Fruit fly (Drosophila melanogaster) ovary, adult (tissue): ENCODE measurements around the gene AsnRS.

Experiments
- CG17801 ChIP-seq: fragments of 200-800 bp; optimal IDR thresholded peaks from 2 replicates; lab custom pipeline; 2019; ENCODE audit warnings: missing biosample characterization, mild to moderate bottlenecking, missing genetic modification characterization, moderate library complexity; ENCODE audit not compliant: partially characterized antibody

The AsnRS gene

DNA sequence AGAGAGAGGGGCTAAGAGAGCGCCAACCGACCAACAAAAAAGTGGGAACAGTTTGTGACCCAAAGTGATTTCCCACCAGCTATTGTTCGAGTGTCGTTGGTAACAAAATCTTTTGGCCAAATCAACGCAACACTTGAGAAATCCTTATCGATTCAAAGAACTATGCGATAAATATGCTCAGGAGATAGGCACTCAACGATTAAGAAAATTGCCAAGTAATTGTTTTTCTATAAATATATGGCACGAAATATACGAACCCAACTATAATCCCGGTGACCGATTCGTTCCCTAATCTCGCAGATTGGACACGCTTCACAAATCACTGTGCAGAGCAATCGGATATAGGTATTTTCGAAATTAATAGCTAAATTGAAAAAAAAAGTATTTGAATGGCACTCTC lies 20.6 kb downstream of the AsnRS start:
- TF ChIP-seq CG17801 (GFP tag; lab: Kevin White, UChicago), result no peak

- TF ChIP-seq CG17801 (GFP tag; lab: Kevin White, UChicago), result no peak
These were observed 22.0 kb downstream of the AsnRS start, which contains the start of gene amd for dm6 chr2L:19109625-19110204. Gene amd, plus strand, starts transcription at chr2L:19110154.

DNA sequence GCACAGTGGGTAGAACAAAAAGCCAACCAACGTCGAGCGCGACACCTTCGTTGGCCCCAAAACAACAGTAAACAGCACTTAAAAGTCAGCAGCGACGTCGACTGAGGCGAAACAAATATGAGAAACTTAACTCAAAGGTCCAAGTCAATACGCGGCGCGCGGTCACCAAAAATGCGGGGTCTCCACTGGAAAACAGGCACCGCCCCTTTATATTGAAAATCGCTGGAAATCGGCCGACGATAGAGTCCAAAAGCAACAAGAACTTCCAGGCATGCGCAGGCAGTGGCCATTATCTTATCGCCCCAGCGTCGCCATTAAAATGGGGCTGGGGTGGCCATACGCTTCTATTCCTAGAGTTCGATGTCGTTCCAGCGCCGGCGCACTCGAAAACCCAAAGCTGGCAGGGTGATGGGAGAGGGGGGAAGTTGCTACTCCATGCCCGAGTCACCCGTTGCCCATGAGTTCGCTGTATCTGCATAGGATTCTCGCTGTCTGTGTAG lies 23.3 kb downstream of the AsnRS start, which contains the start of gene Lim3:
Gene Lim3 (minus strand): TSS at position 51 of the 500 bp plus-strand sequence.
- no peak for TF ChIP-seq CG17801 (GFP tag; lab: Kevin White, UChicago)

DNA sequence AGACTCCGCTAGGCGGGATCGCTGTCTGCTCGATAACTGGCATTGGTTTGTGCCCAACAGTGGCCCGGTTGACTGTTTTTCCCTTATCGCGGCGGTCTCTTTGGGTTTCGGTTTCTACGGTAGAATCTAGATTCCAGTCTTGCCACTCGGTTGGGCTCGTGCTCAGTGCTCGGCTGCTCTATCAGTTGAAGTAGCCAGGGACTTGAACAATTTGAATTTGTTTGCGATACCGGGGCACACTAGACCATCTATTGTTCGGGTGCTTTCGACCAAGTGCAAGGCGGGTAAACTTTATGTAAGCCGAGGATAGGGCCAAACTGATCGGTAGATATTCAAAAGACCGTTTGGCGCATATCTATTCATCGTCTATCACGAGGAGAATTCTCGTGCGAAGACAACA lies 25.5 kb downstream of the AsnRS start:
- no peak for TF ChIP-seq CG17801 (GFP tag; lab: Kevin White, UChicago)

dm6 chr2L:19104383-19104782 lies 27.4 kb downstream of the AsnRS start:
- TF ChIP-seq CG17801 (GFP tag; lab: Kevin White, UChicago), result no peak

DNA sequence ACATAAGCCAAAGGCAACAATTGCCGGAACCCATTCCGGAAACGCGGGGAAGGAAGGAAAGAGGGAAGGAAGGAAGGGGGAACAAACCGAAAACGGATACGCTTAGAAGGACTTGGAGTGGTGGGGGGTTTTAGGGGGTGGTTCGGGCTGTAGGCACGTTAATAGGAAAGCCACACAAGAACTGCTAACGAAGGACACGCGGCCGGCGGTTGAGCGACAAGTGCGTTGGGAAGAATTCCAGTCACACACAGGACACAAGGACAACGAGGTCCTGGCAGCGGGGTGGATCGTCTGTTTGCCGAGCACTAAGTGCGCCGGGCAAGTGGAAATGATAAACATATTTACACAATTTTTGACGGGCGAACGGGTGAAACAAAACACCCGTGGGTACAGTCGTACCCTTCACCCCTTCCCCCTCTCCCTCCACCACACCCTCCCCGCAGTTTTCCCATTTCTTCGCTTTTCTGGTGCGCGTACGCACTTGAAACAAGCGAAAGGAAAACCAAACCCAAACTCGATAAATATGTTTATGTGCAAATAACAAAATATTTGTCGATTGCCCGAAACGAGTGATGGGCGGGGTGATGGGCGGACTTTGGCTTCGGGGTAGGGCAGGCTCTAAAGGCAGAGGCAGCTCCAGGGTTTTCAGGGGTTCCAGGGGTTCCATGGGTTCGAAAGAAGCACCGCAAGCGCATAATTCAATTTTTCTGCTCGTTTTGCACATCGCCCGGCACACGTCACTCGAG lies 28.4 kb downstream of the AsnRS start:
- no peak for TF ChIP-seq CG17801 (GFP tag; lab: Kevin White, UChicago)

dm6 chr2L:19101744-19102143 lies 30.0 kb downstream of the AsnRS start, which contains the start of the genes CG17344 and CG43731:
Gene CG17344, plus strand, starts transcription at chr2L:19102044.
Gene CG43731, plus strand, starts transcription at chr2L:19102044.
- no peak for TF ChIP-seq CG17801 (GFP tag; lab: Kevin White, UChicago)

DNA sequence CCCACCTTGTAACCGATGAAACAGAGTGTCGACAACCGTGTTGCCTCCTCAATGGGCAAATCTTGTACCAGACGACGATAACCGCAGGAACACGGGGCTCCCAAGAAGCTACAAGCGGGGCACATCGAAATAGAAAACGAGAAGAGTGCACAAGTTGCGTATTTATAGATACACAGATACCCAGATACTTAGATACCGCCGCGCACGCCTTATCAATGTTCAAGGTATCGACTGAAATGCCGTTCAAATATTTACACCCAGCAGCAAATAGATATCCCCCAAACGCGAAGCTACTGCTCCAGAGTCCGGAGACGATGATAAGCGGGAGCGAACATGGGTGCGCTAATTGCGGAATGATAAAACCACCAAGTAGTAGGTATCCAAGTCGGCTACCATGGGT lies 33.1 kb downstream of the AsnRS start:
- TF ChIP-seq CG17801 (GFP tag; lab: Kevin White, UChicago), result no peak

dm6 chr2L:19097374-19097773 lies 34.4 kb downstream of the AsnRS start:
- TF ChIP-seq CG17801 (GFP tag; lab: Kevin White, UChicago), result no peak

DNA sequence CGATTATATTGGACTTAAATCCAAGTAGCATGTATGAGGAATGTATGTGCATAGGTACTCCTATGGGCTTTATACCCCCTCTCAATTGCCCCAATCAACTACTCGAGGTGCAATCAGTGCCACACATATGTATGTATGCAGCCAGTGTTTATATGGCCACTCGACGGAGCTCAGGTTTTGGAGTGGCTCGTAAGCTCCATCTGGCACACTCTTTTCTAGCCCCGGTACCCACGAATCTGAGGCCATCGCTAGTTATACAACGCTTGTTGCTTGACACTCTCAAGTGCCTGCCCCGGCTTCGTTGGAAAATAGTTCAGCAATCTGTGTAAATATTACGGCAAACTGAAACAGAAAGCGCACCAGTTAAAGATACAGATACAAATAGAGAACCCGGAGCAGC lies 35.4 kb downstream of the AsnRS start:
- TF ChIP-seq CG17801 (GFP tag; lab: Kevin White, UChicago), result no peak

dm6 chr2L:19093868-19094267 lies 37.9 kb downstream of the AsnRS start:
- no peak for TF ChIP-seq CG17801 (GFP tag; lab: Kevin White, UChicago)

DNA sequence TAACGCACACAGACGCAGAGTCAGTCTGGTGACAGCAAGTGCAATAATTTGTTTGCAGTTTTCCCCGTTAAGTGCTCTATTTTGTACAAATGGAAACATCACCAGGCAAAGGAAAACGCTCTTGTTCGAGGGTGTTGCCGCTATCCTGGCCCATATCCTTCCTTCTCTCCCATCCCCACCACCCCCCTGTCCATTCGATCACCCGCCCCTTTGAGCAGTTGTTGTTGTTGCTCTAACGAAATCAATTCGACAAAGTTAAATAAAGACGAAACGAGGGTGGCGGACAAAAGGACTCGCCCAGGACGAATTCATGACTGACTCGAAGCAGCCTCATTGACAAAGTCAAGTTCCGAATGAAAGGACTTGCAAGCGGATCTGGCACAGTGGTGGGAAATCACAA lies 42.4 kb downstream of the AsnRS start:
- TF ChIP-seq CG17801 (GFP tag; lab: Kevin White, UChicago), result no peak

DNA sequence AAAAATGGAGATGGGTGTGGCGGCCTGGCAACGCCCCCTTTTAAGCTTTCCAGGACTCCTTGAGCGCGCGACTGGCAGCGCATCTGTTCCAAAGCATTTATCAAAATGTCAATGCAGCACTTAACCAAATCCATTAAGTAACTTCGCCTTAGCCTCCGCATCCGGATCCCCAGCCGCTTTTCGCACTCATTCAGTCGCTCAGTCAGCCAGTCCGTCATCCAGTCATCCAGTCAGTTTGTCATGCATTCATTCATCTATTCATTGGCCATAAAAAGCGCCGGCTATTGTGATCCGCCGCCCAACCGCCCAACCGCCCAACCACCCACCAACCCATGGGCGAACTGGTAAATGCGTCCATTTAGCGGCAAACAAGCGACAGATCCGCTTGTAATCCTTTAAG lies 42.9 kb downstream of the AsnRS start:
- TF ChIP-seq CG17801 (GFP tag; lab: Kevin White, UChicago), result no peak

- TF ChIP-seq CG17801 (GFP tag; lab: Kevin White, UChicago), result no peak
These were observed 48.4 kb downstream of the AsnRS start for dm6 chr2L:19083320-19083764.

dm6 chr2L:19079742-19080141 lies 52.0 kb downstream of the AsnRS start:
- no peak for TF ChIP-seq CG17801 (GFP tag; lab: Kevin White, UChicago)
